Fruit fly (Drosophila melanogaster) whole organism, wandering third instar larva: ENCODE measurements around the gene CG1909.

ENCODE experiments used
- Abd-B ChIP-seq: fragments of >200 bp; optimal IDR thresholded peaks from 2 replicates; lab custom pipeline; 2017; ENCODE audit warnings: missing biosample characterization, missing genetic modification characterization
- CG32264 ChIP-seq: fragments of 200-800 bp; sonication (Bioruptor generic); optimal IDR thresholded peaks from 2 replicates; lab custom pipeline; 2016; ENCODE audit warnings: missing biosample characterization, missing genetic modification characterization
- CG9705 ChIP-seq: fragments of 200-800 bp; sonication (Bioruptor generic); optimal IDR thresholded peaks from 2 replicates; lab custom pipeline; 2018; ENCODE audit warnings: missing biosample characterization, mild to moderate bottlenecking, missing genetic modification characterization
- Dfd ChIP-seq: fragments of >200 bp; optimal IDR thresholded peaks from 2 replicates; lab custom pipeline; 2017; ENCODE audit warnings: missing biosample characterization, missing genetic modification characterization
- Dif ChIP-seq: fragments of 200-275, 200-300 bp; sonication (Bioruptor generic); optimal IDR thresholded peaks from 2 replicates; lab custom pipeline; 2018; ENCODE audit warnings: missing biosample characterization, missing genetic modification characterization; ENCODE audit not compliant: partially characterized antibody
- HLH106 ChIP-seq: fragments of 200-800 bp; optimal IDR thresholded peaks from 3 replicates; lab custom pipeline; 2019; ENCODE audit warnings: missing biosample characterization, mild to moderate bottlenecking, missing genetic modification characterization, moderate library complexity
- Hr83 ChIP-seq: fragments of 200-300 bp; sonication (Bioruptor generic); optimal IDR thresholded peaks from 2 replicates; lab custom pipeline; 2016; ENCODE audit warnings: missing biosample characterization, mild to moderate bottlenecking, missing genetic modification characterization, moderate library complexity; ENCODE audit not compliant: poor library complexity, severe bottlenecking
- Jra ChIP-seq: sonication (Bioruptor generic); optimal IDR thresholded peaks from 2 replicates; lab custom pipeline; 2016; ENCODE audit warnings: missing biosample characterization, missing genetic modification characterization
- Mio ChIP-seq: sonication (Bioruptor generic); optimal IDR thresholded peaks from 2 replicates; lab custom pipeline; 2016; ENCODE audit warnings: missing biosample characterization, missing genetic modification characterization
- Myc ChIP-seq: fragments of >200 bp; optimal IDR thresholded peaks from 2 replicates; lab custom pipeline; 2017
- Rel ChIP-seq, 2 experiments: fragments of 200-800 bp; sonication (Bioruptor generic) in 1 of 2; optimal IDR thresholded peaks; 2 replicates in 1 of 2; 3 replicates in 1 of 2; lab custom pipeline; 2016 to 2019; ENCODE audit warnings: mild to moderate bottlenecking in 2 of 2, missing biosample characterization in 2 of 2, missing genetic modification characterization in 2 of 2, moderate library complexity in 1 of 2
- Sp1 ChIP-seq: fragments of 200-800 bp; sonication (Bioruptor generic); optimal IDR thresholded peaks from 3 replicates; lab custom pipeline; 2019; ENCODE audit warnings: missing biosample characterization, mild to moderate bottlenecking, missing genetic modification characterization, moderate library complexity
- Vsx2 ChIP-seq: fragments of 200-300, 225-300 bp; sonication (Bioruptor generic); optimal IDR thresholded peaks from 2 replicates; lab custom pipeline; 2018; ENCODE audit warnings: missing biosample characterization, missing genetic modification characterization; ENCODE audit not compliant: partially characterized antibody
- br ChIP-seq: fragments of 200-800 bp; sonication (Bioruptor generic); optimal IDR thresholded peaks from 2 replicates; lab custom pipeline; 2016; ENCODE audit warnings: missing biosample characterization, missing genetic modification characterization
- brk ChIP-seq: fragments of 200-800 bp; sonication (Bioruptor generic); optimal IDR thresholded peaks from 2 replicates; lab custom pipeline; 2016; ENCODE audit warnings: missing biosample characterization, mild to moderate bottlenecking, missing genetic modification characterization
- dl ChIP-seq, 2 experiments: fragments of 175-275, 200-275 bp in 1 of 2; fragments of 200-275 bp in 1 of 2; sonication (Bioruptor generic); optimal IDR thresholded peaks; lab custom pipeline; 2018; ENCODE audit warnings: mild to moderate bottlenecking in 2 of 2, missing biosample characterization in 2 of 2, missing genetic modification characterization in 2 of 2, moderate library complexity in 2 of 2; ENCODE audit not compliant: partially characterized antibody in 2 of 2, insufficient read depth in 1 of 2
- dmrt93B ChIP-seq: fragments of 200-800 bp; sonication (Bioruptor generic); optimal IDR thresholded peaks from 2 replicates; lab custom pipeline; 2018; ENCODE audit warnings: missing biosample characterization, mild to moderate bottlenecking, missing genetic modification characterization
- dsf ChIP-seq: sonication (Bioruptor generic); optimal IDR thresholded peaks from 2 replicates; lab custom pipeline; 2016; ENCODE audit warnings: missing biosample characterization, missing genetic modification characterization, borderline replicate concordance
- ey ChIP-seq: fragments of 200-800 bp; sonication (Bioruptor generic); optimal IDR thresholded peaks from 2 replicates; lab custom pipeline; 2016; ENCODE audit warnings: missing biosample characterization, missing genetic modification characterization
- foxo ChIP-seq, 2 experiments: fragments of 200-800 bp; sonication (Bioruptor generic); optimal IDR thresholded peaks; 2 replicates in 1 of 2; 3 replicates in 1 of 2; lab custom pipeline; 2016 to 2017; ENCODE audit warnings: missing biosample characterization in 2 of 2, missing genetic modification characterization in 2 of 2
- fru ChIP-seq: fragments of 200-800 bp; sonication (Bioruptor generic); optimal IDR thresholded peaks from 3 replicates; lab custom pipeline; 2016; ENCODE audit warnings: missing biosample characterization, mild to moderate bottlenecking, missing genetic modification characterization
- h ChIP-seq: fragments of 200-800 bp; sonication (Bioruptor generic); optimal IDR thresholded peaks from 3 replicates; lab custom pipeline; 2016; ENCODE audit warnings: missing biosample characterization, mild to moderate bottlenecking, missing genetic modification characterization
- jim ChIP-seq: fragments of 175-275, 200-325 bp; sonication (Bioruptor generic); optimal IDR thresholded peaks from 2 replicates; lab custom pipeline; 2016; ENCODE audit warnings: missing biosample characterization, mild to moderate bottlenecking, missing genetic modification characterization
- pan ChIP-seq: fragments of >200 bp; optimal IDR thresholded peaks from 2 replicates; lab custom pipeline; 2017
- psq ChIP-seq: fragments of 200-800 bp; sonication (Bioruptor generic); optimal IDR thresholded peaks from 3 replicates; lab custom pipeline; 2017; ENCODE audit warnings: missing biosample characterization, mild to moderate bottlenecking, missing genetic modification characterization, moderate library complexity
- rgr ChIP-seq: fragments of 200-800 bp; sonication (Bioruptor generic); optimal IDR thresholded peaks from 3 replicates; lab custom pipeline; 2016; ENCODE audit warnings: missing biosample characterization, mild to moderate bottlenecking, missing genetic modification characterization
- sv ChIP-seq: fragments of 200-800 bp; sonication (Bioruptor generic); optimal IDR thresholded peaks from 3 replicates; lab custom pipeline; 2016; ENCODE audit warnings: missing biosample characterization, missing genetic modification characterization
- tai ChIP-seq: sonication (Bioruptor generic); optimal IDR thresholded peaks from 2 replicates; lab custom pipeline; 2016; ENCODE audit warnings: missing biosample characterization, missing genetic modification characterization
- usp ChIP-seq: fragments of >200 bp; optimal IDR thresholded peaks from 2 replicates; lab custom pipeline; 2017; ENCODE audit warnings: missing biosample characterization, missing genetic modification characterization
- woc ChIP-seq: sonication (Bioruptor generic); optimal IDR thresholded peaks from 2 replicates; lab custom pipeline; 2016; ENCODE audit warnings: missing biosample characterization, mild to moderate bottlenecking, missing genetic modification characterization

CG1909 gene

dm6 chr4:576439-576838 lies 6.5 kb upstream of the CG1909 start:
- TF ChIP-seq dl (GFP tag; optimal IDR thresholded peaks at IDR 0.05; lab: Kevin White, UChicago; ENCODE audit: insufficient read depth in 1 of 2, partially characterized antibody in 2 of 2) (no peak), CG32264 (no peak), br (no peak), dmrt93B (no peak), Sp1 (no peak), jim (GFP tag; lab: Kevin White, UChicago) (no peak), sv (no peak), ey (GFP tag; lab: Kevin White, UChicago) (no peak), Abd-B (GFP tag; lab: Kevin White, UChicago) (no peak), Myc (lab: Kevin White, UChicago) (no peak), Dfd (GFP tag; lab: Kevin White, UChicago) (no peak), HLH106 (tag; lab: Kevin White, UChicago) (no peak)
- TF ChIP-seq, all 38 proteins: peak for 0

DNA sequence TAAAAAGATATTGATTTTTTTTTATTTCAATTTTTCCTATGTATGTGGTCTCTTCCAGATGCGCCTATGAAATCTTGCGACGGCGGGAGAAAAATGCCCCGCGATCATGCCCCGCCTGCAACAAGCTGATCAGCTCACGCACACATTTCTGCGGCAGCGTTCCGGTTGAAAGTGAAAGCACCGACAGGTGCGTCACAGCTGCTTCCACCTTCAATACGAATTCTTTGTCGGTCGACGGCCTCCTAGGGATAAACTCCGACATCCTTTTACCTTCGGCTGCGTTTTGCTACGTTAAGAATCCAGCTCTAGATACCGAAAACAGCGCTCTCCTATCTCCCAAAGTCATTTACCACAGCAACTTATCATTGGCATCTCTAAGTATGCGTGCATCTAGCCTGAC lies 5.6 kb downstream of the CG1909 start:
- no peak for TF ChIP-seq Mio (GFP tag; lab: Kevin White, UChicago)
- no peak for TF ChIP-seq foxo (GFP tag; optimal IDR thresholded peaks at IDR 0.05; lab: Kevin White, UChicago)
- TF ChIP-seq h = no peak
- no peak for TF ChIP-seq rgr
- TF ChIP-seq tai (GFP tag; lab: Kevin White, UChicago) = no peak
- TF ChIP-seq Rel (GFP tag; optimal IDR thresholded peaks at IDR 0.05; lab: Kevin White, UChicago) = no peak
- TF ChIP-seq Rel (tag; optimal IDR thresholded peaks at IDR 0.05; lab: Kevin White, UChicago) = no peak
- TF ChIP-seq CG32264 = no peak
- no peak for TF ChIP-seq Jra (GFP tag; lab: Kevin White, UChicago)
- TF ChIP-seq dmrt93B = no peak
- TF ChIP-seq sv = no peak
- TF ChIP-seq dl (GFP tag; optimal IDR thresholded peaks at IDR 0.05; lab: Kevin White, UChicago; ENCODE audit: insufficient read depth in 1 of 2, partially characterized antibody in 2 of 2) = no peak
- TF ChIP-seq Abd-B (GFP tag; lab: Kevin White, UChicago) = no peak
- no peak for TF ChIP-seq usp (GFP tag; lab: Kevin White, UChicago)
- no peak for TF ChIP-seq ey (GFP tag; lab: Kevin White, UChicago)
- TF ChIP-seq Hr83 (GFP tag; lab: Kevin White, UChicago) = no peak

DNA sequence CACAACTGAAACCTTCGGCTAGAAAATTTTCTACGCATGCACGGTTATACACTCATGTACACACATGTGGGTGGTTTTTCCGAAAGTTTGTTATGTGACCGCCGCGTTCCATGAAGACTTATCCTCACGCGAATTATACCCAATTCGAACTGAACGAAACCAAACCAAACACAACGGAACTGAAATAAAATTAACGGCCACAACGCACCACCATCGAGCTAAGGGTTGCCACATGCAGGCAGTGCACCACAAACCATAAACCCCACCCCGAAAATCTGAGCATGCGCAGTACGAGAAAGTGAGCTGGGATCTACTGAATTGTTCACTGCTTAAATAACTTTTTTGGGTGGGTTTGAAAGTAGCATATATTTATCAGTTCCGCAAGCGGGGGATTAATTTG lies 24.6 kb downstream of the CG1909 start, which contains the start of gene onecut:
TSS of gene onecut (minus strand) at position 152 of the 400 bp plus-strand sequence.
- TF ChIP-seq fru (GFP tag; lab: Kevin White, UChicago) (no peak), Dif (no peak)

- TF ChIP-seq woc (peak; percentile 69), psq (GFP tag; lab: Kevin White, UChicago) (no peak)
Observed at dm6 chr4:610398-611319, 27.8 kb downstream of the CG1909 start, which contains the start of gene Eph. TSS of gene Eph (plus strand) at chr4:610684.

DNA sequence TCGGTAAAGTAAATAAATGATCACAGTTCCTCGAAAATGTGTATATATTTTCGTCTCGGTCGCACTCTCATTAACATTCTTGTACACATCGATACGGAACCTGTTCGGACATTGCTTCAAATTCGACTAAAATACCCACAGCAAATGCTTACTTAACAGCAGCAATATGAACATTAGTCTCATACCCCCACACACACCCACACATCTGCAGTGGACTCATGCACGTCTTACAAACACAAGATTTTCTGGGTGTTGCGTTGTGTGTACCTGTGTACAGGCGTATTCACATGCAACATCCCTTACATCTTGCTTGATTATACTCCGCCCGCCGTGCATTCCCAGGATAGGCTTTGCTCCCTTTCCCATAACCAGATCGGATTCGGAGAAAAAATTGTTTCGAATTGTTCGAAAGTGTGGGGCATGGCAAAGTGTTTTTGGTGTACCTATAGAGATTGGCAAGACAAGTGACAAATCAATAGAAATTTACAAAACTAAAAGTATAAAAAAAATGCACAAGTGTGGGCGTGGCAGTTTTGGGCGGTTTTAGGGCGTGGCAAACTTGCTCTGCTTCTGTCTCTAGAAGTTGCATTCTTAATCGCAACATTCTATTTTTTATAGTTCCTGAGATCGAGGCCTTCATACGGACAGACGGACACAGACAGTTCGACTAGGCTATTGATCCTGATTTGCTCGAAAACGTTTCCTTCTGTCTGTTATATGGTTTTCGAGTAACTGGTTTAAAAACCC lies 43.2 kb downstream of the CG1909 start, which contains the start of gene mav:
TSS of gene mav (minus strand) at position 134 of the 747 bp plus-strand sequence.
- TF ChIP-seq Vsx2 (peak; percentile 56), Dif (peak; percentile 38), woc (no peak), Dfd (GFP tag; lab: Kevin White, UChicago) (peak; percentile 57)

DNA sequence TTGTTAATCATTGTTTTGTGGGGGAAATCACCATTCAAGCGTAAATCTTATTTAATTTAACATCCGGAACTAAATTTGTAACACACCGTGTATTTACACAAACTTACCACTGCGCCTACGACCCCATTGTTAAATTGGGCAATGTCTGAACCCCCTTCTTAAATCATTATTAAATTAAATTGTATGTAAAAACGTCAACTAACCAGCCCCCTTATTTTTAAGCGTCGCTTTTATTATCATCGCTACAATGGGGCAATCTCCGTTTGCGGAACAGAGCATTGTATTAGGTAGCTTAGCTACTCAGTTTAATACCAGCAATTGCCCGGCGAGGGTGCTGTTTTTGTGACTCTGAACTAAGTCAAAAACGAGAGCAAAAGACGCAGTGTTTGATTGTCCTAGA lies 46.5 kb downstream of the CG1909 start, which contains the start of gene Gat:
TSS of gene Gat (plus strand) at position 301 of the 400 bp plus-strand sequence.
- TF ChIP-seq sv = no peak
- TF ChIP-seq dl (GFP tag; optimal IDR thresholded peaks at IDR 0.05; lab: Kevin White, UChicago; ENCODE audit: insufficient read depth in 1 of 2, partially characterized antibody in 2 of 2) = no peak
- TF ChIP-seq dmrt93B = no peak
- no peak for TF ChIP-seq Abd-B (GFP tag; lab: Kevin White, UChicago)
- TF ChIP-seq Sp1 = no peak
- no peak for TF ChIP-seq brk
- no peak for TF ChIP-seq br
- no peak for TF ChIP-seq woc
- no peak for TF ChIP-seq dsf
- no peak for TF ChIP-seq CG32264
- TF ChIP-seq Jra (GFP tag; lab: Kevin White, UChicago) = no peak
- TF ChIP-seq pan = no peak
- no peak for TF ChIP-seq CG9705 (GFP tag; lab: Kevin White, UChicago)
- TF ChIP-seq jim (GFP tag; lab: Kevin White, UChicago) = no peak
